Worm (Caenorhabditis elegans): Measurements from ENCODE around the gene nhr-249.

DNA sequence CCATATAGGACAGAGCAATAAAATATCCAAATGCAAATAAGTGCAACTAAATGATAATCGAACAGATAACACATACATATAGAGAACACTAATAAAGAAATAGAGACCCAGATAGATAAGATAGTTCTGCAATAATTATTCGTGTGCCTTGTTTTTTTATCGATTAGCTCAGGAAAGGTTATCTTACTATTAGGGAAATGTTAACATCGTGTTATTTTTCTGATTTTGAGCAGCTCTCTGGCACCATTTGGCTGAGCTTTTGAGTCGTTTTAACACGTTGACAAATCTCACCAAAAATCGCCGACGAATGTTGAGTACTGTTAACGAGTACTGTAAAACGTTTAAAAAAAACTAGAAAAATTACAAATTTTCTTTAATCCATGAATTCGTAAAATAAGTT is 43.9 kb downstream of the nhr-249 start, which contains the start of gene cest-6:
- TF ChIP-seq tab-1 (GFP tag; IDR thresholded peaks at IDR 0.05) = no peak
- no peak for TF ChIP-seq flt-1 (GFP tag; IDR thresholded peaks at IDR 0.05)
- TF ChIP-seq ref-1 (GFP tag; conservative IDR thresholded peaks at IDR 0.05) = no peak
- no peak for TF ChIP-seq cog-1 (tag; optimal IDR thresholded peaks at IDR 0.05)
- no peak for TF ChIP-seq ztf-23 (GFP tag; IDR thresholded peaks at IDR 0.05)
- TF ChIP-seq ztf-29 (GFP tag; IDR thresholded peaks at IDR 0.05) = no peak

All from whole organism, midembryonic.